Worm (Caenorhabditis elegans): ENCODE data around the gene ula-1.

ula-1 gene

DNA sequence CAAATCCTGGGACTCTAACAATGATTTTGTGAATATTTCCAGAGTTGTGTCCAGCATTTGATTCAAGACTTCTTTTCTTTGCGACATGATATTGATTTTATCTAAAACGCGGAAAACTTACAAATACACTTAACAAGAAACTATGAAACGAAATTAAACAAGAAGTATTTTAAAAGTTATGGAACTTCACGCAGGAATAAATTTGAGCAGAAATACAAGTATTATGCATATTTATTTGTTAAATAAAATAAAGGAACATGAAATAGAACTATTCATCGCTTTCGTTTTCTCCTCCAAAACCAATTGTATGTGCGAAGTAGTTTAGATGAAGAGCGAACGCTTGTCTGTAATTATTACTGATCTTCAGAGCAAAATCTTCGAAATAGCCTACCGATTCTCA, 16.3 kb downstream of the ula-1 start, which contains the start of gene kbp-2:
Gene kbp-2, minus strand, starts transcription at position 101 of the 400 bp plus-strand sequence.
- no peak for TF ChIP-seq unc-62 (GFP tag; optimal IDR thresholded peaks at IDR 0.05)

ce11 chrIII:4900260-4900659, 19.9 kb downstream of the ula-1 start, which contains the start of gene tag-340:
Gene tag-340, plus strand, starts transcription at chrIII:4900508.
- no peak for TF ChIP-seq unc-62 (GFP tag; optimal IDR thresholded peaks at IDR 0.05)

DNA sequence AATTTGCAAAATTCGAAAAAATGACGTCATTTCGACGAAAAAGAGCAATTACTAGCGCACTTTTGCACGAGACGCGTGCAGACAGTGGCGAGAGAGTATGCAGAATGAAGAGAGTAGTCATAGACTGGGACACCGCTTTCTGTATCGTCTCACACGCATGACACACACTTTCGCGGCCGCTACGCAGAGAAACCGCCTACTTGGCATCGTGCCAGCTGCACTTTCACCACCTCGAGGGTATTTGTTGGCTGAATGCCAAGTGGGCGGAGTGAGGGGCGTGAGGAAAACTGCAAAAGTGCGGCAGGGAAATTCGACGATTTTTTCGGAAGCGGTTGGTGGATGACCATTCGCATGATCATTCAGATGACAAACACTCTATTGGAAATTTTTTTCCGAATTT, 20.4 kb downstream of the ula-1 start:
- TF ChIP-seq unc-62 (GFP tag; optimal IDR thresholded peaks at IDR 0.05) = no peak

- TF ChIP-seq unc-62 (GFP tag; optimal IDR thresholded peaks at IDR 0.05) = no peak
Measured at ce11 chrIII:4899035-4899578, 21.0 kb downstream of the ula-1 start, which contains the start of gene nhl-2. Gene nhl-2, minus strand, starts transcription at chrIII:4899085.

- TF ChIP-seq unc-62 (GFP tag; optimal IDR thresholded peaks at IDR 0.05) = no peak
Measured at ce11 chrIII:4895313-4895712, 24.8 kb downstream of the ula-1 start.

DNA sequence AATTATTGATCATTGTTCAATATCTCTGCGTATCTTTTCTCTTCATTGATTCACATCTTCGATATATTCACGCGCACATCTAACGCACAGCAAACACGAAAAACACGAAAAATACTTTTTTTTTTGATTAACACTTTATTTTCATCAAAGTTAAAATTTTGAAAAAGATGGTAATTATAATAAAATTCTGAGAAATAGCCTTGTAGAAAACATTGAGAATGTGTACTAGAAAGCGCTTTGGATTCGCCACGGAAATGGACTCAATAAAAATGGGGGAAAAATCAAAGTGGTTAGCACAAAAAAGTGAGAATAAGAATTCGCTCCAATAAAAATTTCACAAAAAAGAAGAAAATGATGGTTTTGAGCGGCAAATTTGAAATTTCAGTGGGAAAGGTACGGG, 26.6 kb downstream of the ula-1 start, which contains the start of gene F26F4.6:
Gene F26F4.6, minus strand, starts transcription at position 101 of the 400 bp plus-strand sequence.
- TF ChIP-seq unc-62 (GFP tag; optimal IDR thresholded peaks at IDR 0.05) = no peak

- TF ChIP-seq unc-62 (GFP tag; optimal IDR thresholded peaks at IDR 0.05) = no peak
Measured at ce11 chrIII:4890997-4891396, 29.1 kb downstream of the ula-1 start, which contains the start of gene F26F4.5. Gene F26F4.5, minus strand, starts transcription at chrIII:4891252.

- TF ChIP-seq unc-62 (GFP tag; optimal IDR thresholded peaks at IDR 0.05) = no peak
Measured at ce11 chrIII:4887291-4887690, 32.8 kb downstream of the ula-1 start, which contains the start of gene clec-6. Gene clec-6, minus strand, starts transcription at chrIII:4887444.

DNA sequence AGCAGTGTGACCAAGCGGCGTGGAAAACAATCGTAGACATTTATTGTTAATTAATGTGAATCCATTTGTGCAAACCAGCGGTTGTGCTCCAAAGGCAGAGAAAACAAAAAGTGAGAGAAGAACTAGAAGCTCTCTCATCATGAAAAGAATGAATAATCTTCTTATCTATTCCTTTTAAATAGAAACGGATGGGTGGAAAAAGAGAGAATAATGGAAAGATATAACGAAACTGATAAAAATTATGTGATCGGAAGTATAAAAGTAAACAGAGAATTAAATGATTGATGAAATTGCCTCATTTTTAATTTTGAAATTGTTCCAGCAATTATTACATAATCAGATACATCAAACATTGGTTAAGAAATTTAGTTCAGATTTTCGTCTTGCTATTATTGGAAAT, 36.7 kb downstream of the ula-1 start, which contains the start of gene clec-5:
Gene clec-5, minus strand, starts transcription at position 178 of the 400 bp plus-strand sequence.
- no peak for TF ChIP-seq unc-62 (GFP tag; optimal IDR thresholded peaks at IDR 0.05)

DNA sequence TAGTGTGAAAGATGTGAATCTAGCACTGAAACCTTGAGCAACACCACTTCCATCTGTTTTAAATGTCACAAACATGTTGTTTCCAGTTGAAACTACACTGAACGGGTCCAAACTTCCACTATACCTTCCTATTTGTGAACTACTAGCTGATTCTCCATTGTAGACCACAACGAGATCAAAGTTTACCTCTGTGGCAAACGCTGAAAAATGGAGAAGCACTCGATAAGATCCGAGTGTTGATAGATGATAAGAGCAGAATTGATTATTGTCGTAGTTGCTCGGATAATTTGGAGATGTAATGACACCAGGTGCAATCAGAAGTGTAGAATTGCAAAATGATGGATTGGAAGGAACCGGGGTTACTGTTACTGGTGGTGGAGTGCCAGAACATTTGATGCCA, 38.2 kb downstream of the ula-1 start:
- no peak for TF ChIP-seq unc-62 (GFP tag; optimal IDR thresholded peaks at IDR 0.05)

- no peak for TF ChIP-seq unc-62 (GFP tag; optimal IDR thresholded peaks at IDR 0.05)
Measured at ce11 chrIII:4879445-4879844, 40.7 kb downstream of the ula-1 start, which contains the start of gene C35D10.1. Gene C35D10.1, plus strand, starts transcription at chrIII:4879745.

DNA sequence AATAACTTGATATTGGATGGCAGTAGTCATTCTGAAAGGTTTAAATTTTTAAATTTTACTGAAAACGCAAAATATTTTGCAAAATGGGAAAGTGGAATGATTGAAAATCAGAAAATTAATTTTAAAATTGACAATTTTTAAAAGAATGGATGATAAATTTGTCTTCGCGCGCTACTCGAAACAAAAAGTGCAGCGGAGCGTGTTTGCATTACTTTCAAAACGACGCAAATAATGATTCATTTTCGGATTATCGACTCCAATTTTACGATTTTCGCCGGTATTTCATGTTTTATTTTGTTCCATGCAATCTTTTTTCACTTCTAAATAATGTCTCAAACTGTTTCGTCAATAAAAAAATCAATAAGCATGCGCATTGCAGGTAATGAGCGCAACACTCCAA, 41.8 kb downstream of the ula-1 start, which contains the start of the genes tost-1 and arx-6:
Gene tost-1, minus strand, starts transcription at position 31 of the 400 bp plus-strand sequence.
Gene arx-6, plus strand, starts transcription at position 378 of the 400 bp plus-strand sequence.
- no peak for TF ChIP-seq unc-62 (GFP tag; optimal IDR thresholded peaks at IDR 0.05)

ce11 chrIII:4875663-4876062, 44.5 kb downstream of the ula-1 start:
- TF ChIP-seq unc-62 (GFP tag; optimal IDR thresholded peaks at IDR 0.05) = no peak

- no peak for TF ChIP-seq unc-62 (GFP tag; optimal IDR thresholded peaks at IDR 0.05)
Measured at ce11 chrIII:4874671-4875070, 45.5 kb downstream of the ula-1 start, which contains the start of gene C35D10.12. Gene C35D10.12, minus strand, starts transcription at chrIII:4874771.

- TF ChIP-seq unc-62 (GFP tag; optimal IDR thresholded peaks at IDR 0.05) = no peak
Measured at ce11 chrIII:4873395-4873794, 46.7 kb downstream of the ula-1 start.

ce11 chrIII:4870478-4870877, 49.6 kb downstream of the ula-1 start, which contains the start of gene gipc-1:
Gene gipc-1, plus strand, starts transcription at chrIII:4870778.
- no peak for TF ChIP-seq unc-62 (GFP tag; optimal IDR thresholded peaks at IDR 0.05)

ce11 chrIII:4868643-4869042, 51.5 kb downstream of the ula-1 start, which contains the start of the genes msd-4 and C35D10.3:
Gene msd-4, minus strand, starts transcription at chrIII:4868743.
Gene C35D10.3, plus strand, starts transcription at chrIII:4868921.
- no peak for TF ChIP-seq unc-62 (GFP tag; optimal IDR thresholded peaks at IDR 0.05)

Measured in whole organism, dauer.